Fruit fly (Drosophila melanogaster) whole organism, embryonic: ENCODE measurements around the gene Catsup.
A peak's percentile ranks its signal among the peaks of the same experiment; 100 is the strongest.

Experiments used
- Awh ChIP-seq: fragments of 200-800 bp; sonication (Bioruptor generic); IDR thresholded peaks from 2 replicates; pipeline ENCODE4, ENCODE4 v1.3.6; 2022; ENCODE audit warnings: missing biosample characterization, missing genetic modification characterization
- Blimp-1 ChIP-seq: fragments of 200-800 bp; sonication (Bioruptor generic); optimal IDR thresholded peaks from 3 replicates; lab custom pipeline; 2018; ENCODE audit warnings: missing biosample characterization, missing genetic modification characterization, mild to moderate bottlenecking, moderate library complexity, missing genetic modification reagents
- CG10366 ChIP-seq: fragments of 200-800 bp; sonication (Bioruptor generic); IDR thresholded peaks from 2 replicates; pipeline ENCODE4 v1.3.6; 2022; ENCODE audit warnings: missing biosample characterization, missing genetic modification characterization
- CG12155 ChIP-seq: fragments of 200-800 bp; sonication (Bioruptor generic); optimal IDR thresholded peaks from 3 replicates; lab custom pipeline; 2016; ENCODE audit warnings: missing biosample characterization, missing genetic modification characterization
- CG15073 ChIP-seq: fragments of 200-800 bp; sonication (Bioruptor generic); optimal IDR thresholded peaks from 2 replicates; lab custom pipeline; 2016; ENCODE audit warnings: missing biosample characterization, missing genetic modification characterization
- CG1529 ChIP-seq: fragments of 200-800 bp; sonication (Bioruptor generic); optimal IDR thresholded peaks from 3 replicates; lab custom pipeline; 2018; ENCODE audit warnings: missing biosample characterization, missing genetic modification characterization
- CG16813 ChIP-seq: fragments of 200-800 bp; sonication (Bioruptor generic); IDR thresholded peaks from 3 replicates; pipeline ENCODE4 v1.3.6; 2022; ENCODE audit warnings: missing biosample characterization, missing genetic modification characterization; ENCODE audit not compliant: partially characterized antibody
- CG17385 ChIP-seq: fragments of 200-800 bp; sonication (Bioruptor generic); optimal IDR thresholded peaks from 3 replicates; lab custom pipeline; 2018; ENCODE audit warnings: missing biosample characterization, mild to moderate bottlenecking, missing genetic modification characterization
- CG17568 ChIP-seq: fragments of 200-800 bp; sonication (Bioruptor generic); optimal IDR thresholded peaks from 2 replicates; lab custom pipeline; 2018; ENCODE audit warnings: missing biosample characterization, mild to moderate bottlenecking, missing genetic modification characterization, moderate library complexity
- CG2120 ChIP-seq: fragments of 200-800 bp; sonication (Bioruptor generic); optimal IDR thresholded peaks from 3 replicates; lab custom pipeline; 2016; ENCODE audit warnings: missing biosample characterization, missing genetic modification characterization
- CG2678 ChIP-seq: fragments of 200-800 bp; sonication (Bioruptor generic); optimal IDR thresholded peaks from 3 replicates; lab custom pipeline; 2019; ENCODE audit warnings: missing biosample characterization, mild to moderate bottlenecking, missing genetic modification characterization, moderate library complexity
- CG31224 ChIP-seq: fragments of 200-800 bp; sonication (Bioruptor generic); IDR thresholded peaks from 2 replicates; pipeline ENCODE4 v1.3.6; 2022; ENCODE audit warnings: missing biosample characterization, missing genetic modification characterization
- CG32772 ChIP-seq: fragments of 200-800 bp; sonication (Bioruptor generic); IDR thresholded peaks from 2 replicates; pipeline ENCODE4 v1.3.6; 2022; ENCODE audit warnings: missing biosample characterization, missing genetic modification characterization
- CG3281 ChIP-seq: fragments of 200-800 bp; sonication (Bioruptor generic); optimal IDR thresholded peaks from 3 replicates; lab custom pipeline; 2017; ENCODE audit warnings: missing biosample characterization, mild to moderate bottlenecking, missing genetic modification characterization
- CG5953 ChIP-seq: fragments of 200-800 bp; sonication (Bioruptor generic); IDR thresholded peaks from 2 replicates; pipeline ENCODE4 v1.3.6; 2022; ENCODE audit warnings: missing biosample characterization, missing genetic modification characterization
- CG6791 ChIP-seq: fragments of 200-800 bp; sonication (Bioruptor generic); IDR thresholded peaks from 3 replicates; pipeline ENCODE4 v1.3.6; 2022; ENCODE audit warnings: missing biosample characterization, missing genetic modification characterization; ENCODE audit not compliant: partially characterized antibody
- CG7357 ChIP-seq: fragments of 200-800 bp; sonication (Bioruptor generic); IDR thresholded peaks from 3 replicates; pipeline ENCODE4 v1.3.6; 2022; ENCODE audit warnings: missing biosample characterization, missing genetic modification characterization
- CG7839 ChIP-seq: fragments of 200-800 bp; sonication (Bioruptor generic); optimal IDR thresholded peaks from 3 replicates; lab custom pipeline; 2018; ENCODE audit warnings: missing biosample characterization, mild to moderate bottlenecking, missing genetic modification characterization, moderate library complexity
- CG9817 ChIP-seq: fragments of 200-800 bp; sonication (Bioruptor generic); optimal IDR thresholded peaks from 2 replicates; lab custom pipeline; 2018; ENCODE audit warnings: missing biosample characterization, mild to moderate bottlenecking, missing genetic modification characterization, moderate library complexity
- D19A ChIP-seq: fragments of 200-800 bp; optimal IDR thresholded peaks from 3 replicates; lab custom pipeline; 2019; ENCODE audit warnings: missing biosample characterization, mild to moderate bottlenecking, missing genetic modification characterization, moderate library complexity
- Doc2 ChIP-seq: fragments of 200-800 bp; sonication (Bioruptor generic); IDR thresholded peaks from 2 replicates; pipeline ENCODE4 v1.3.6; 2022; ENCODE audit warnings: missing biosample characterization, missing genetic modification characterization
- HHEX ChIP-seq: fragments of 200-800 bp; sonication (Bioruptor generic); optimal IDR thresholded peaks from 3 replicates; lab custom pipeline; 2017; ENCODE audit warnings: missing biosample characterization, mild to moderate bottlenecking, missing genetic modification characterization, missing genetic modification reagents
- Hr39 ChIP-seq: fragments of >200 bp; optimal IDR thresholded peaks from 2 replicates; lab custom pipeline; 2017
- Kr ChIP-seq: fragments of 200-800 bp; sonication (Bioruptor generic); optimal IDR thresholded peaks from 2 replicates; lab custom pipeline; 2017; ENCODE audit warnings: missing biosample characterization, mild to moderate bottlenecking, missing genetic modification characterization
- Mrtf ChIP-seq: fragments of 200-800 bp; sonication (Bioruptor generic); IDR thresholded peaks from 3 replicates; pipeline ENCODE4 v1.3.6; 2022; ENCODE audit warnings: missing biosample characterization, missing genetic modification characterization
- Pdp1 ChIP-seq, 2 experiments: fragments of 200-800 bp; sonication (Bioruptor generic); optimal IDR thresholded peaks; 3 replicates each; lab custom pipeline; 2016; ENCODE audit warnings: missing biosample characterization in 2 of 2, missing genetic modification characterization in 2 of 2, mild to moderate bottlenecking in 1 of 2, moderate library complexity in 1 of 2
- Side ChIP-seq: fragments of 200-800 bp; sonication (Bioruptor generic); optimal IDR thresholded peaks from 2 replicates; lab custom pipeline; 2016; ENCODE audit warnings: missing biosample characterization, missing genetic modification characterization
- Sry-δ ChIP-seq: fragments of 200-800 bp; sonication (Bioruptor generic); optimal IDR thresholded peaks from 2 replicates; lab custom pipeline; 2016; ENCODE audit warnings: missing biosample characterization, missing genetic modification characterization
- TFAM ChIP-seq: fragments of 200-800 bp; sonication (Bioruptor generic); optimal IDR thresholded peaks from 2 replicates; lab custom pipeline; 2017; ENCODE audit warnings: missing biosample characterization, missing genetic modification characterization, inconsistent platforms
- amos ChIP-seq: fragments of 200-800 bp; sonication (Bioruptor generic); IDR thresholded peaks from 2 replicates; pipeline ENCODE4 v1.3.6; 2022; ENCODE audit warnings: missing biosample characterization, missing genetic modification characterization; ENCODE audit not compliant: partially characterized antibody
- ara ChIP-seq: fragments of 200-800 bp; sonication (Bioruptor generic); IDR thresholded peaks from 2 replicates; pipeline ENCODE4 v1.3.6; 2022; ENCODE audit warnings: missing biosample characterization, missing genetic modification characterization
- chif ChIP-seq, 2 experiments: fragments of 200-800 bp; sonication (Bioruptor generic); optimal IDR thresholded peaks; 3 replicates each; lab custom pipeline; 2016; ENCODE audit warnings: missing biosample characterization in 2 of 2, missing genetic modification characterization in 2 of 2
- dan ChIP-seq: fragments of 200-800 bp; sonication (Bioruptor generic); IDR thresholded peaks from 2 replicates; pipeline ENCODE4 v1.3.6; 2022; ENCODE audit warnings: missing biosample characterization, missing genetic modification characterization
- dati ChIP-seq: fragments of 200-800 bp; sonication (Bioruptor generic); IDR thresholded peaks from 2 replicates; pipeline ENCODE4 v1.3.6; 2022; ENCODE audit warnings: missing biosample characterization, missing genetic modification characterization
- eve ChIP-seq, 2 experiments: fragments of >200 bp; optimal IDR thresholded peaks; 2 replicates each; lab custom pipeline; 2017; ENCODE audit warnings: missing biosample characterization in 2 of 2, missing genetic modification characterization in 2 of 2
- ewg ChIP-seq: fragments of 200-800 bp; sonication (Bioruptor generic); optimal IDR thresholded peaks from 3 replicates; lab custom pipeline; 2017; ENCODE audit warnings: mild to moderate bottlenecking, missing biosample characterization, missing genetic modification reagents, missing genetic modification characterization
- fd96Cb ChIP-seq: fragments of 200-800 bp; sonication (Bioruptor generic); optimal IDR thresholded peaks from 2 replicates; lab custom pipeline; 2018; ENCODE audit warnings: missing biosample characterization, mild to moderate bottlenecking, missing genetic modification characterization, moderate library complexity
- gcm2 ChIP-seq: fragments of 200-800 bp; sonication (Bioruptor generic); optimal IDR thresholded peaks from 2 replicates; lab custom pipeline; 2016; ENCODE audit warnings: missing biosample characterization, missing genetic modification characterization
- gem ChIP-seq: fragments of 200-800 bp; sonication (Bioruptor generic); optimal IDR thresholded peaks from 2 replicates; lab custom pipeline; 2019; ENCODE audit warnings: missing biosample characterization, mild to moderate bottlenecking, missing genetic modification characterization, moderate library complexity
- hkb ChIP-seq, 2 experiments: fragments of 200-800 bp in 1 of 2; fragments of >200 bp in 1 of 2; sonication (Bioruptor generic) in 1 of 2; IDR thresholded peaks in 1 of 2; optimal IDR thresholded peaks in 1 of 2; 2 replicates each; pipeline versions ENCODE4 v1.3.6 to Lab custom; 2017 to 2022; ENCODE audit warnings: missing biosample characterization in 1 of 2, missing genetic modification characterization in 1 of 2
- lola ChIP-seq, 3 experiments: fragments of >200 bp in 2 of 3; fragments of 200-800 bp in 1 of 3; sonication (Bioruptor generic) in 1 of 3; optimal IDR thresholded peaks; 2 replicates each; lab custom pipeline; 2017 to 2019; ENCODE audit warnings: missing biosample characterization in 3 of 3, missing genetic modification characterization in 3 of 3, mild to moderate bottlenecking in 1 of 3, moderate library complexity in 1 of 3
- lov ChIP-seq, 2 experiments: fragments of 200-800 bp in 1 of 2; fragments of >200 bp in 1 of 2; sonication (Bioruptor generic) in 1 of 2; IDR thresholded peaks in 1 of 2; optimal IDR thresholded peaks in 1 of 2; 2 replicates in 1 of 2; 3 replicates in 1 of 2; pipeline versions ENCODE4 v1.3.6 to Lab custom; 2017 to 2022; ENCODE audit warnings: missing biosample characterization in 1 of 2, missing genetic modification characterization in 1 of 2
- mld ChIP-seq: fragments of 200-800 bp; sonication (Bioruptor generic); IDR thresholded peaks from 3 replicates; pipeline ENCODE4 v1.3.6; 2022; ENCODE audit warnings: missing biosample characterization, missing genetic modification characterization; ENCODE audit not compliant: partially characterized antibody
- pzg ChIP-seq: fragments of 200-800 bp; sonication (Bioruptor generic); optimal IDR thresholded peaks from 3 replicates; lab custom pipeline; 2018; ENCODE audit warnings: missing biosample characterization, mild to moderate bottlenecking, missing genetic modification characterization, moderate library complexity
- sc ChIP-seq, 3 experiments: fragments of >200 bp in 2 of 3; fragments of 200-800 bp in 1 of 3; sonication (Bioruptor generic) in 1 of 3; optimal IDR thresholded peaks; 2 replicates in 2 of 3; 3 replicates in 1 of 3; lab custom pipeline; 2017; ENCODE audit warnings: mild to moderate bottlenecking in 1 of 3, missing biosample characterization in 1 of 3, missing genetic modification characterization in 1 of 3, missing genetic modification reagents in 1 of 3
- stc ChIP-seq: fragments of 200-800 bp; sonication (Bioruptor generic); IDR thresholded peaks from 2 replicates; pipeline ENCODE4 v1.3.6; 2022; ENCODE audit warnings: missing biosample characterization, missing genetic modification characterization

Catsup gene

dm6 chr2L:19014032-19014880, 27.4 kb upstream of the Catsup start (continued):
- TF ChIP-seq ara (GFP tag; lab: Robert Waterston, UW): no peak; the same call in 1 of the 2 replicates
- TF ChIP-seq CG2678: peak; percentile 92
- TF ChIP-seq D19A: peak; percentile 69
- TF ChIP-seq Kr (GFP tag; lab: Kevin White, UChicago): no peak
- no peak for TF ChIP-seq Side (GFP tag; lab: Kevin White, UChicago)
- TF ChIP-seq CG10366 (GFP tag; lab: Robert Waterston, UW): peak; percentile 46; the same call in 1 of the 2 replicates
- peak in 1 of 2 experiments; percentile 8 for TF ChIP-seq chif (GFP tag; optimal IDR thresholded peaks at IDR 0.05; lab: Kevin White, UChicago)
- TF ChIP-seq CG6791 (GFP tag; lab: Robert Waterston, UW): no peak
- TF ChIP-seq dan (GFP tag; lab: Robert Waterston, UW): no peak
- TF ChIP-seq pzg (GFP tag; lab: Kevin White, UChicago): no peak
- TF ChIP-seq CG15073: no peak
- peak; percentile 87 for TF ChIP-seq CG7839
- TF ChIP-seq amos (GFP tag; lab: Robert Waterston, UW): no peak
- TF ChIP-seq CG17385 (GFP tag; lab: Kevin White, UChicago): peak; percentile 80
- TF ChIP-seq CG3281: peak; percentile 87
- TF ChIP-seq eve (GFP tag; optimal IDR thresholded peaks at IDR 0.05; lab: Kevin White, UChicago): no peak
- 0 out of 3 replicates have a peak, but pooled peaks have one; percentile 30 for TF ChIP-seq Mrtf
- TF ChIP-seq gcm2 (GFP tag; lab: Kevin White, UChicago): no peak
- TF ChIP-seq CG9817 (tag; lab: Kevin White, UChicago): peak; percentile 66
- TF ChIP-seq Sry-δ: no peak
- peak; percentile 54 for TF ChIP-seq CG1529 (GFP tag; lab: Kevin White, UChicago)
- peak; percentile 18 for TF ChIP-seq CG12155
- TF ChIP-seq dati (GFP tag; lab: Robert Waterston, UW): no peak
- TF ChIP-seq Doc2 (GFP tag; lab: Robert Waterston, UW): no peak
- no peak for TF ChIP-seq Hr39 (lab: Kevin White, UChicago)
- peak; percentile 86 for TF ChIP-seq gem
- TF ChIP-seq CG32772 (GFP tag; lab: Robert Waterston, UW): 0 out of 2 replicates have a peak, but pooled peaks have one; percentile 29
- TF ChIP-seq CG17568 (GFP tag; lab: Kevin White, UChicago): peak; percentile 18
- peak; percentile 73 for TF ChIP-seq HHEX (GFP tag; lab: Kevin White, UChicago)
- peak; percentile 60; the same call in 1 of the 3 replicates for TF ChIP-seq CG7357
- peak; percentile 70 for TF ChIP-seq Blimp-1 (GFP tag; lab: Kevin White, UChicago)
- peak; percentile 51; the same call in 1 of the 2 replicates for TF ChIP-seq CG31224 (GFP tag; lab: Robert Waterston, UW)
- no peak for TF ChIP-seq sc (optimal IDR thresholded peaks at IDR 0.05; lab: Kevin White, UChicago)
- TF ChIP-seq sc (GFP tag; optimal IDR thresholded peaks at IDR 0.05; lab: Kevin White, UChicago): peak; percentile 49
- TF ChIP-seq CG5953 (GFP tag; lab: Robert Waterston, UW): no peak
- peak; percentile 64 for TF ChIP-seq ewg
- peak; percentile 17 to 22 for TF ChIP-seq Pdp1 (GFP tag; optimal IDR thresholded peaks at IDR 0.05; lab: Kevin White, UChicago)
- peak; percentile 67 for TF ChIP-seq fd96Cb (tag; lab: Kevin White, UChicago)
- TF ChIP-seq TFAM (GFP tag; lab: Kevin White, UChicago): no peak
- TF ChIP-seq lola (GFP tag; optimal IDR thresholded peaks at IDR 0.05; lab: Kevin White, UChicago): peak in 1 of 3 experiments; percentile 46
- peak; percentile 75 for TF ChIP-seq CG2120 (GFP tag; lab: Kevin White, UChicago)
- TF ChIP-seq CG16813 (GFP tag; lab: Robert Waterston, UW): no peak
- no peak for TF ChIP-seq mld
- 0 out of 2 replicates have a peak, but pooled peaks have one; percentile 10 for TF ChIP-seq Awh (GFP tag; lab: Robert Waterston, UW)
- TF ChIP-seq lov (optimal IDR thresholded peaks at IDR 0.05; lab: Kevin White, UChicago): no peak
- TF ChIP-seq lov (GFP tag; IDR thresholded peaks at IDR 0.05; lab: Robert Waterston, UW): no peak
- TF ChIP-seq hkb (optimal IDR thresholded peaks at IDR 0.05; lab: Kevin White, UChicago): no peak
- peak; percentile 73 for TF ChIP-seq hkb (GFP tag; IDR thresholded peaks at IDR 0.05; lab: Robert Waterston, UW)
- TF ChIP-seq stc (GFP tag; lab: Robert Waterston, UW): peak; percentile 54
